Fruit fly (Drosophila melanogaster): ENCODE results near the gene Mipp1.

Mipp1 gene

dm6 chr3L:16602736-16603144, 29.6 kb upstream of the Mipp1 start, which contains the start of gene Arts:
Arts (plus strand) TSS chr3L:16602851.
- TF ChIP-seq D1 (tag; optimal IDR thresholded peaks at IDR 0.05), result no peak
- TF ChIP-seq CG17806 (tag; optimal IDR thresholded peaks at IDR 0.05), result peak; percentile 1
- no peak for TF ChIP-seq EcR (GFP tag; optimal IDR thresholded peaks at IDR 0.05)
- TF ChIP-seq CG15710 (tag; optimal IDR thresholded peaks at IDR 0.05), result peak; percentile 28
- no peak for TF ChIP-seq CG4496 (GFP tag; IDR thresholded peaks at IDR 0.05)
- peak; percentile 11 for TF ChIP-seq Snoo (tag; optimal IDR thresholded peaks at IDR 0.05)
- no peak for TF ChIP-seq Ets98B (GFP tag; IDR thresholded peaks at IDR 0.05)
- no peak for TF ChIP-seq CG13204 (GFP tag; optimal IDR thresholded peaks at IDR 0.05)
- TF ChIP-seq CG34367 (tag; optimal IDR thresholded peaks at IDR 0.05), result peak; percentile 17
- TF ChIP-seq Pif1A (GFP tag; optimal IDR thresholded peaks at IDR 0.05), result no peak
- peak; percentile 47 for TF ChIP-seq CG14655 (GFP tag; optimal IDR thresholded peaks at IDR 0.05)
- no peak for TF ChIP-seq gl (tag; optimal IDR thresholded peaks at IDR 0.05)
- no peak for TF ChIP-seq fd96Ca (GFP tag; IDR thresholded peaks at IDR 0.05)
- TF ChIP-seq CG8159 (tag; optimal IDR thresholded peaks at IDR 0.05), result peak; percentile 43

- no peak for TF ChIP-seq D1 (tag; optimal IDR thresholded peaks at IDR 0.05)
- no peak for TF ChIP-seq EcR (GFP tag; optimal IDR thresholded peaks at IDR 0.05)
- no peak for TF ChIP-seq fd96Ca (GFP tag; IDR thresholded peaks at IDR 0.05)
- no peak for TF ChIP-seq CG9948 (tag; optimal IDR thresholded peaks at IDR 0.05)
- TF ChIP-seq Ets98B (GFP tag; IDR thresholded peaks at IDR 0.05), result no peak
- TF ChIP-seq rn (GFP tag; IDR thresholded peaks at IDR 0.05), result no peak
- TF ChIP-seq Pif1A (GFP tag; optimal IDR thresholded peaks at IDR 0.05), result no peak
- TF ChIP-seq CG14655 (GFP tag; optimal IDR thresholded peaks at IDR 0.05), result no peak
- no peak for TF ChIP-seq gl (tag; optimal IDR thresholded peaks at IDR 0.05)
- TF ChIP-seq CG34367 (tag; optimal IDR thresholded peaks at IDR 0.05), result no peak
- no peak for TF ChIP-seq CG8159 (tag; optimal IDR thresholded peaks at IDR 0.05)
- no peak for TF ChIP-seq CG4496 (GFP tag; IDR thresholded peaks at IDR 0.05)
- TF ChIP-seq CG8301 (tag; optimal IDR thresholded peaks at IDR 0.05), result no peak
- TF ChIP-seq CG12605 (GFP tag; IDR thresholded peaks at IDR 0.05), result no peak
- TF ChIP-seq CG13204 (GFP tag; optimal IDR thresholded peaks at IDR 0.05), result no peak
- TF ChIP-seq CG10348 (GFP tag; IDR thresholded peaks at IDR 0.05), result no peak
- TF ChIP-seq Pif1B (GFP tag; optimal IDR thresholded peaks at IDR 0.05), result no peak
Observed at dm6 chr3L:16594922-16595518, 21.9 kb upstream of the Mipp1 start, which contains the start of the genes spd-2 and Apl. spd-2 (minus strand) TSS chr3L:16595014. Apl (plus strand) TSS chr3L:16595181.

- TF ChIP-seq CG17806 (tag; optimal IDR thresholded peaks at IDR 0.05) (no peak), rn (GFP tag; IDR thresholded peaks at IDR 0.05) (no peak), CG14655 (GFP tag; optimal IDR thresholded peaks at IDR 0.05) (no peak), CG13204 (GFP tag; optimal IDR thresholded peaks at IDR 0.05) (no peak), CG4496 (GFP tag; IDR thresholded peaks at IDR 0.05) (no peak), CG8301 (tag; optimal IDR thresholded peaks at IDR 0.05) (no peak)
Observed at dm6 chr3L:16590860-16591259, 17.7 kb upstream of the Mipp1 start, which contains the start of gene tra. tra (minus strand) TSS chr3L:16591050.

DNA sequence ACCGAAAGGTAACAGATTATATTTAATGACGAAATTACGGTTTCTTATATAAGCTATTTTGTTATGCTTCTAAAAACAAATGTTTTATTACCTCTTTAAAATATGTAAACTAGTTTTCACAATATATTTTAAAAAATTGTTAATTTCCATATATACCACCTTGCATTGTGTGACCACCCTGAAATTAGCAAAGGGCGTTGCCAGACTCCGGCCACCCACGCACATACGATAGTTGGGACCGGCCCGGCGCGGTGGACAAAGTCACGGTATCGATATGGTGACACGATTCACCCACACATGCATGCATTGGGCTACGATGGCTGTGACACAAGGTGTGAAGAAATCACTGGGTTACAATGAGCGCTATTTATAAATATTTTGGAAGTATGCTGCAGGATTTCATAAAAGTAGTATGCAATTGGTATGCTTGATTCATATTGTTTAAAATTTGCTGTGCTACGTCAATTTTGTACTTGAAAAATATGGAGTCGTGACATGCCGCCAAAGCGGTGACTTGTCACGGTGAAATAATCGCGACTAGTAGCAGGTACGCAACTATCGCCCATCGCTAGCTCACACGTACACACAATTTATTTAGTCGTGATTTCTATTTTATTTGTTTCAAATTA, 15.0 kb upstream of the Mipp1 start:
- TF ChIP-seq Snoo (tag; optimal IDR thresholded peaks at IDR 0.05) (peak; percentile 8), Pif1A (GFP tag; optimal IDR thresholded peaks at IDR 0.05) (no peak), D1 (tag; optimal IDR thresholded peaks at IDR 0.05) (no peak), CG17806 (tag; optimal IDR thresholded peaks at IDR 0.05) (peak; percentile 6), CG8301 (tag; optimal IDR thresholded peaks at IDR 0.05) (no peak), CG10348 (GFP tag; IDR thresholded peaks at IDR 0.05) (no peak), fd96Ca (GFP tag; IDR thresholded peaks at IDR 0.05) (0 out of 3 replicates have a peak, but pooled peaks have one; percentile 41), CG15710 (tag; optimal IDR thresholded peaks at IDR 0.05) (peak; percentile 45), CG32121 (GFP tag; IDR thresholded peaks at IDR 0.05) (peak; percentile 60), CG34367 (tag; optimal IDR thresholded peaks at IDR 0.05) (no peak), CG14655 (GFP tag; optimal IDR thresholded peaks at IDR 0.05) (no peak), CG13204 (GFP tag; optimal IDR thresholded peaks at IDR 0.05) (no peak), rn (GFP tag; IDR thresholded peaks at IDR 0.05) (no peak), Pif1B (GFP tag; optimal IDR thresholded peaks at IDR 0.05) (no peak), CG4496 (GFP tag; IDR thresholded peaks at IDR 0.05) (peak; percentile 73; the same call in 2 of the 3 replicates), EcR (GFP tag; optimal IDR thresholded peaks at IDR 0.05) (no peak), Ets98B (GFP tag; IDR thresholded peaks at IDR 0.05) (peak; percentile 62), gl (tag; optimal IDR thresholded peaks at IDR 0.05) (no peak), CG12605 (GFP tag; IDR thresholded peaks at IDR 0.05) (peak; percentile 49; the same call in 1 of the 2 replicates), CG8159 (tag; optimal IDR thresholded peaks at IDR 0.05) (peak; percentile 45), CG9948 (tag; optimal IDR thresholded peaks at IDR 0.05) (no peak)

dm6 chr3L:16586989-16587388, 13.9 kb upstream of the Mipp1 start, which contains the start of the genes Syx8 and CG32163:
Syx8 (minus strand) TSS chr3L:16587057.
CG32163 (plus strand) TSS chr3L:16587157.
- TF ChIP-seq CG14655 (GFP tag; optimal IDR thresholded peaks at IDR 0.05) (no peak), CG17806 (tag; optimal IDR thresholded peaks at IDR 0.05) (no peak), Snoo (tag; optimal IDR thresholded peaks at IDR 0.05) (no peak), Ets98B (GFP tag; IDR thresholded peaks at IDR 0.05) (no peak), CG13204 (GFP tag; optimal IDR thresholded peaks at IDR 0.05) (no peak), CG15710 (tag; optimal IDR thresholded peaks at IDR 0.05) (no peak), EcR (GFP tag; optimal IDR thresholded peaks at IDR 0.05) (no peak)

All from whole organism, pupa.